Worm (Caenorhabditis elegans) whole organism, late embryonic: ENCODE measurements around the gene grld-1.

Experiments used
- C08G9.2 ChIP-seq: sonication (generic microtip); optimal IDR thresholded peaks from 2 replicates; lab custom pipeline; 2016; ENCODE audit warnings: mild to moderate bottlenecking, missing genetic modification characterization, moderate library complexity, missing compliant biosample characterization
- C38D4.7 ChIP-seq: fragments of 200-800 bp; sonication (Bioruptor generic); optimal IDR thresholded peaks from 2 replicates; lab custom pipeline; 2018; ENCODE audit warnings: mild to moderate bottlenecking, missing genetic modification characterization, moderate library complexity, missing compliant biosample characterization
- F13H6.1 ChIP-seq: sonication (generic microtip); optimal IDR thresholded peaks from 2 replicates; lab custom pipeline; 2016; ENCODE audit warnings: missing genetic modification characterization, missing compliant biosample characterization
- K09A11.1 ChIP-seq: sonication (generic microtip); optimal IDR thresholded peaks from 2 replicates; lab custom pipeline; 2017; ENCODE audit warnings: antibody characterized with exemption, mild to moderate bottlenecking, missing genetic modification characterization, missing compliant biosample characterization; ENCODE audit not compliant: insufficient read depth
- ahr-1 ChIP-seq: sonication (generic microtip); optimal IDR thresholded peaks from 2 replicates; lab custom pipeline; 2016; ENCODE audit warnings: missing genetic modification characterization, missing compliant biosample characterization
- ama-1 ChIP-seq: fragments of 150-350 bp; optimal IDR thresholded peaks from 2 replicates; lab custom pipeline; 2014
- ceh-18 ChIP-seq: sonication (generic microtip); optimal IDR thresholded peaks from 2 replicates; lab custom pipeline; 2016; ENCODE audit warnings: missing genetic modification characterization, missing compliant biosample characterization
- ceh-19 ChIP-seq: fragments of 200-800 bp; sonication (Bioruptor generic); optimal IDR thresholded peaks from 2 replicates; lab custom pipeline; 2018; ENCODE audit warnings: mild to moderate bottlenecking, missing genetic modification characterization, missing compliant biosample characterization
- ceh-2 ChIP-seq: sonication (generic microtip); optimal IDR thresholded peaks from 2 replicates; lab custom pipeline; 2016; ENCODE audit warnings: missing genotype, missing genetic modification characterization, missing compliant biosample characterization
- ceh-22 ChIP-seq: sonication (generic microtip); optimal IDR thresholded peaks from 2 replicates; lab custom pipeline; 2017; ENCODE audit warnings: missing biosample characterization, missing genetic modification characterization
- ceh-31 ChIP-seq: sonication (generic microtip); optimal IDR thresholded peaks from 2 replicates; lab custom pipeline; 2016; ENCODE audit warnings: missing genetic modification characterization, missing compliant biosample characterization
- ceh-34 ChIP-seq: sonication (generic microtip); optimal IDR thresholded peaks from 2 replicates; lab custom pipeline; 2016; ENCODE audit warnings: mild to moderate bottlenecking, missing genetic modification characterization, missing compliant biosample characterization
- ceh-45 ChIP-seq: fragments of 200-800 bp; sonication (Bioruptor generic); IDR thresholded peaks from 2 replicates; pipeline ENCODE4 v1.3.6; 2022; ENCODE audit warnings: missing genetic modification reagents, missing genetic modification characterization, missing compliant biosample characterization
- ceh-48 ChIP-seq: sonication (generic microtip); optimal IDR thresholded peaks from 2 replicates; lab custom pipeline; 2016; ENCODE audit warnings: missing genetic modification characterization, inconsistent platforms, missing compliant biosample characterization
- che-1 ChIP-seq: sonication (generic microtip); optimal IDR thresholded peaks from 2 replicates; lab custom pipeline; 2016; ENCODE audit warnings: mild to moderate bottlenecking, missing genetic modification characterization, missing compliant biosample characterization
- dmd-4 ChIP-seq: sonication (generic microtip); optimal IDR thresholded peaks from 2 replicates; lab custom pipeline; 2016; ENCODE audit warnings: borderline replicate concordance, missing genetic modification characterization, missing compliant biosample characterization
- dve-1 ChIP-seq: sonication (generic microtip); optimal IDR thresholded peaks from 2 replicates; lab custom pipeline; 2017; ENCODE audit warnings: antibody characterized with exemption, mild to moderate bottlenecking, missing genetic modification characterization, missing compliant biosample characterization
- elt-2 ChIP-seq: sonication (generic microtip); optimal IDR thresholded peaks from 2 replicates; lab custom pipeline; 2016; ENCODE audit warnings: missing genetic modification reagents, missing genetic modification characterization, missing compliant biosample characterization
- elt-4 ChIP-seq: sonication (generic microtip); optimal IDR thresholded peaks from 2 replicates; lab custom pipeline; 2016; ENCODE audit warnings: missing genetic modification characterization, missing compliant biosample characterization
- ets-4 ChIP-seq: sonication (generic microtip); optimal IDR thresholded peaks from 2 replicates; lab custom pipeline; 2016; ENCODE audit warnings: missing genetic modification characterization, missing compliant biosample characterization
- gmeb-2 ChIP-seq: sonication (generic microtip); optimal IDR thresholded peaks from 2 replicates; lab custom pipeline; 2016; ENCODE audit warnings: missing genetic modification characterization, inconsistent platforms, missing compliant biosample characterization
- hlh-15 ChIP-seq: sonication (generic microtip); optimal IDR thresholded peaks from 2 replicates; lab custom pipeline; 2016; ENCODE audit warnings: missing genetic modification characterization, missing compliant biosample characterization
- hlh-30 ChIP-seq: sonication (generic microtip); optimal IDR thresholded peaks from 2 replicates; lab custom pipeline; 2017; ENCODE audit warnings: antibody characterized with exemption, missing genetic modification characterization, missing compliant biosample characterization; ENCODE audit not compliant: insufficient read depth
- hlh-6 ChIP-seq: sonication (generic microtip); optimal IDR thresholded peaks from 2 replicates; lab custom pipeline; 2016; ENCODE audit warnings: missing genotype, missing genetic modification characterization, missing compliant biosample characterization
- hlh-8 ChIP-seq: sonication (generic microtip); optimal IDR thresholded peaks from 2 replicates; lab custom pipeline; 2016; ENCODE audit warnings: missing genotype, missing genetic modification characterization, missing compliant biosample characterization
- lim-6 ChIP-seq: sonication (generic microtip); optimal IDR thresholded peaks from 2 replicates; lab custom pipeline; 2016; ENCODE audit warnings: missing genetic modification characterization, missing compliant biosample characterization
- lin-11 ChIP-seq: fragments of 200-800 bp; sonication (Bioruptor generic); optimal IDR thresholded peaks from 2 replicates; lab custom pipeline; 2018; ENCODE audit warnings: mild to moderate bottlenecking, missing genetic modification characterization, missing compliant biosample characterization
- madf-2 ChIP-seq: sonication (generic microtip); optimal IDR thresholded peaks from 2 replicates; lab custom pipeline; 2017; ENCODE audit warnings: missing genetic modification characterization, missing compliant biosample characterization
- mec-3 ChIP-seq: sonication (generic microtip); optimal IDR thresholded peaks from 2 replicates; lab custom pipeline; 2016; ENCODE audit warnings: borderline replicate concordance, missing genetic modification characterization, missing compliant biosample characterization
- nhr-11 ChIP-seq: fragments of 150-350 bp; optimal IDR thresholded peaks from 2 replicates; lab custom pipeline; 2014; ENCODE audit warnings: missing biosample characterization, missing genetic modification characterization
- odd-2 ChIP-seq: sonication (generic microtip); optimal IDR thresholded peaks from 2 replicates; lab custom pipeline; 2017; ENCODE audit warnings: antibody characterized with exemption, mild to moderate bottlenecking, missing genetic modification characterization, missing compliant biosample characterization
- pha-2 ChIP-seq: sonication (generic microtip); optimal IDR thresholded peaks from 2 replicates; lab custom pipeline; 2017; ENCODE audit warnings: mild to moderate bottlenecking, missing genetic modification characterization, missing compliant biosample characterization
- pqm-1 ChIP-seq: sonication (generic microtip); optimal IDR thresholded peaks from 2 replicates; lab custom pipeline; 2016; ENCODE audit warnings: missing genetic modification characterization, missing compliant biosample characterization
- pros-1 ChIP-seq: fragments of 150-350 bp; optimal IDR thresholded peaks from 2 replicates; lab custom pipeline; 2014; ENCODE audit warnings: missing biosample characterization, missing genetic modification reagents, missing genetic modification characterization
- ref-2 ChIP-seq: sonication (generic microtip); optimal IDR thresholded peaks from 2 replicates; lab custom pipeline; 2016; ENCODE audit warnings: missing genetic modification characterization, missing compliant biosample characterization
- sox-2 ChIP-seq: fragments of 200-800 bp; sonication (Bioruptor generic); IDR thresholded peaks from 2 replicates; pipeline ENCODE4 v1.3.6; 2022; ENCODE audit warnings: missing genetic modification reagents, missing genetic modification characterization, missing compliant biosample characterization
- syd-9 ChIP-seq: sonication (generic microtip); optimal IDR thresholded peaks from 2 replicates; lab custom pipeline; 2016; ENCODE audit warnings: mild to moderate bottlenecking, missing genetic modification characterization, moderate library complexity, missing compliant biosample characterization
- tbx-7 ChIP-seq: sonication (generic microtip); optimal IDR thresholded peaks from 2 replicates; lab custom pipeline; 2016; ENCODE audit warnings: missing genotype, missing genetic modification characterization, missing compliant biosample characterization
- unc-42 ChIP-seq: sonication (generic microtip); optimal IDR thresholded peaks from 2 replicates; lab custom pipeline; 2016; ENCODE audit warnings: missing genotype, missing genetic modification characterization, missing compliant biosample characterization
- zip-5 ChIP-seq: sonication (generic microtip); optimal IDR thresholded peaks from 2 replicates; lab custom pipeline; 2016; ENCODE audit warnings: missing genetic modification characterization, missing compliant biosample characterization

Gene grld-1

ce11 chrIV:102848-103247 lies 22.9 kb downstream of the grld-1 start:
- TF ChIP-seq ceh-34 (tag; lab: Kevin White, UChicago) = no peak
- TF ChIP-seq ceh-45 = no peak
- no peak for TF ChIP-seq ceh-19 (GFP tag; lab: Kevin White, UChicago)
- TF ChIP-seq hlh-30 (tag; lab: Kevin White, UChicago) = no peak
- no peak for TF ChIP-seq ceh-48
- TF ChIP-seq hlh-15 = no peak
- no peak for TF ChIP-seq lim-6 (tag; lab: Kevin White, UChicago)

- peak; percentile 74 for TF ChIP-seq unc-42
- no peak for TF ChIP-seq ceh-31
Observed at ce11 chrIV:97681-98080, 28.1 kb downstream of the grld-1 start.

DNA sequence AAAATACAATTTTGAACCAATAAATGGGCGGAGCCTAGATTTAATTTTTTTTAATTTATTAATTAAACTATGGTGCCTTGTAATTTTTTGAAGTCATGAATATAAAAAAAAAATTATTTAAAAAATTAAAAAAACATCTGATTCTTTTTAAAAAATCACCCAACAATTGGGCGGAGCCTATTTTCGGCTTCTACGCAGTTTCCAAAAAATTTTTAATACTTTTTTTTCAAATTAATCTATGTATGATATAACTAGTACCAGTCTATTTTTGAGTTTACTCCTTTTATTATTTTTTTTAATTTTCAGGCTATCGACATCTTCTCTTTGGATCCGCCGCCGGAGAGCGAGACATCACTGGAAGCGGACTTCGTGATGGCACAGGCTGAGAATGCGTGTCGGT lies 34.1 kb downstream of the grld-1 start, which contains the start of gene tpa-1:
Gene tpa-1, plus strand, starts transcription at position 301 of the 400 bp plus-strand sequence.
- TF ChIP-seq ceh-22 (tag; lab: Kevin White, UChicago) = no peak
- no peak for TF ChIP-seq dve-1 (tag; lab: Kevin White, UChicago)
- no peak for TF ChIP-seq nhr-11 (tag; lab: Kevin White, UChicago)
- TF ChIP-seq mec-3 (tag; lab: Kevin White, UChicago) = no peak
- TF ChIP-seq ceh-18 (tag; lab: Kevin White, UChicago) = no peak
- no peak for TF ChIP-seq sox-2
- TF ChIP-seq dmd-4 (tag; lab: Kevin White, UChicago) = no peak
- no peak for TF ChIP-seq zip-5 (tag; lab: Kevin White, UChicago)
- TF ChIP-seq che-1 (tag; lab: Kevin White, UChicago) = no peak
- TF ChIP-seq gmeb-2 (tag; lab: Kevin White, UChicago) = no peak
- no peak for TF ChIP-seq ref-2 (tag; lab: Kevin White, UChicago)
- TF ChIP-seq C08G9.2 (tag; lab: Kevin White, UChicago) = no peak
- no peak for TF ChIP-seq ets-4 (tag; lab: Kevin White, UChicago)
- TF ChIP-seq ama-1 (lab: Kevin White, UChicago) = no peak
- no peak for TF ChIP-seq ceh-34 (tag; lab: Kevin White, UChicago)
- no peak for TF ChIP-seq F13H6.1 (tag; lab: Kevin White, UChicago)
- no peak for TF ChIP-seq pqm-1
- no peak for TF ChIP-seq ahr-1 (tag; lab: Kevin White, UChicago)
- TF ChIP-seq syd-9 (tag; lab: Kevin White, UChicago) = no peak
- TF ChIP-seq elt-4 (tag; lab: Kevin White, UChicago) = no peak

DNA sequence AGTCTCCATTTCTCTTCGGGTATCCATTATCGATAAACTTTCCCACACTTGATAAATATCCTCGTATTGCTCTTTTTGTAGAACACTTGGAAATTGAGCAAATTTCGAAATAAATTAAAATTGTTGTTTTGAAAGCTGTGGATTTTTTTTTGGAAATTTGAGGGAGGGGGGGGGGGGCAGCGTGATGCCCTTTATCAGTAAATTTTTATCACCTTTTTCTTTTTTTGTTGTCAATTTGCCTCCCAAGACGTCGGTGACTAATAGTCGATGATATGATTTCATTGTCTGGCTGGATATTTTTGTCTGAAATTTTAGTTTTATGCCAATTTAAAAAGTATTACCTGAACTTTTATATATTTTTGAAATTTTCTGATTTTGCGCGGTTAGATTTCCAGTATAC lies 35.7 kb downstream of the grld-1 start, which contains the start of gene scl-23:
Gene scl-23, minus strand, starts transcription at position 101 of the 400 bp plus-strand sequence.
- TF ChIP-seq elt-2 (tag; lab: Kevin White, UChicago) = peak; percentile 57
- TF ChIP-seq odd-2 (tag; lab: Kevin White, UChicago) = no peak

DNA sequence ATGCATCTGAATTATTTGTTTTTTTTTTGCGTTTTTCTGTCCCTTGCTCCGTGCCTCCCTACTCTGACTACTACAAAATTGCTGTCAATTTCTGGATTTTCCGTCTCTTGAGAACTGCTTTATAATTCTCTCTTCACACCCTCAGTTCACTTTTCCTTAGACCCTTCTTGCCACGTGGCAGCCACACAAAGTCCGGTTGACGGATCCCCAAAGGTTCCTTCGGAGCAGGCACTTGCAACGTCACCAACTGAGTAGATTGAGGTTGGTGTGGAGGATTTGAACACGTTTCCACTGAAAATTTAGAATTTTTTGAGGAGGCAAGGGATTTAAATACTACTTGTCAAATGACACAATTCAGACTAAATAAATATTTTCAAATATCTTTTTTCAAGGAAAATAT lies 39.0 kb downstream of the grld-1 start:
- TF ChIP-seq ceh-19 (GFP tag; lab: Kevin White, UChicago) (no peak), tbx-7 (tag; lab: Kevin White, UChicago) (no peak), ceh-45 (no peak), ets-4 (tag; lab: Kevin White, UChicago) (no peak), lin-11 (tag; lab: Kevin White, UChicago) (no peak), K09A11.1 (no peak), F13H6.1 (tag; lab: Kevin White, UChicago) (no peak), ceh-34 (tag; lab: Kevin White, UChicago) (no peak), pros-1 (tag; lab: Kevin White, UChicago) (no peak), C38D4.7 (GFP tag; lab: Kevin White, UChicago) (no peak), madf-2 (tag; lab: Kevin White, UChicago) (no peak), hlh-8 (tag; lab: Kevin White, UChicago) (no peak), sox-2 (no peak), nhr-11 (tag; lab: Kevin White, UChicago) (no peak), hlh-6 (tag; lab: Kevin White, UChicago) (no peak), pha-2 (no peak), ceh-2 (no peak)
